Worm (Caenorhabditis elegans) whole organism, L3 larva: ENCODE measurements around the gene dnj-1.

Experiments used
- aly-2 ChIP-seq: fragments of 150-350 bp; optimal IDR thresholded peaks from 2 replicates; lab custom pipeline; 2014; ENCODE audit warnings: missing biosample characterization, missing genetic modification characterization
- fos-1 ChIP-seq: fragments of 150-350 bp; optimal IDR thresholded peaks from 2 replicates; lab custom pipeline; 2014; ENCODE audit warnings: missing biosample characterization, missing genetic modification characterization
- nfya-1 ChIP-seq: sonication (generic microtip); optimal IDR thresholded peaks from 2 replicates; lab custom pipeline; 2017; ENCODE audit warnings: missing genetic modification characterization, mild to moderate bottlenecking, missing compliant biosample characterization, antibody characterized with exemption, moderate library complexity; ENCODE audit not compliant: insufficient read depth
- pqm-1 ChIP-seq: fragments of 150-350 bp; optimal IDR thresholded peaks from 2 replicates; lab custom pipeline; 2017; ENCODE audit warnings: missing biosample characterization, missing genetic modification characterization, inconsistent platforms

DNA sequence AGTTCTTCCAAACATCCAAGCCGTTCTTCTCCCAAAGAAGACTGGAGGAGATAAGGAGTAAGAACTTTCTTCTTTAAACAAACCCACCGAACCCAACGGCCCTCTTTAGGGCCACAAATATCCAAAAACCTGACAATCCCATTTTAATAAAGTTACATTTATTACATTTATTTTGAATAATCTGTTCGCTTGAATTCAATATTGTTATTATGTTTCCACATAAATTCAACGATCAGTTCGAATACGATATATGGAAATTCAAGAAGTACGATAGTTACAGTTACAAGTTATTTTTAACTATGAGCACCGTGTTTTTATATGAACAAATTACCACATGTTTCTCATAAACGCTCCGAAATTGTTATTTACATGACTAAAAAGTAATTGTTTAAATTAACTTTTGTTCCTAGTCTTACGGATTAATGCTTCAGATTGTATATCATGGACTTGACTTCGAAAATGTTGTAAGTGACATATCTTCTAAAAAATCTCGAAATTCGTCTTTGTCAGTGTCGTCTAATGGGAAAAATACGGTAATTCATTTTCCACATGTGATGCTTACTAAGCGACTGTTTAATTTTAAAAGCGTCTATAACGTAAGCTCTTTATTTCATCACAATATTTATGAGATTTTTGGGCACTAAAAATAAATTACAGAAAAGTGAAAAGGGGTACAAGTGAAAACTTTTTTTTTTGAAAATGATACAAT is 42.1 kb downstream of the dnj-1 start:
- TF ChIP-seq pqm-1: no peak
- TF ChIP-seq nfya-1 (tag; lab: Kevin White, UChicago): no peak
- TF ChIP-seq aly-2 (tag; lab: Kevin White, UChicago): no peak
- no peak for TF ChIP-seq fos-1 (tag; lab: Kevin White, UChicago)
